Worm (Caenorhabditis elegans) whole organism, L3 larva: ENCODE results near the gene Y82E9BL.1.

Experiments
- ama-1 ChIP-seq: fragments of 150-350 bp; optimal IDR thresholded peaks from 2 replicates; lab custom pipeline; 2018
- ceh-82 ChIP-seq: fragments of 150-350 bp; optimal IDR thresholded peaks from 2 replicates; lab custom pipeline; 2014; ENCODE audit warnings: missing biosample characterization, missing genetic modification characterization
- egl-5 ChIP-seq: fragments of 150-350 bp; optimal IDR thresholded peaks from 2 replicates; lab custom pipeline; 2017; ENCODE audit warnings: missing biosample characterization, missing genetic modification reagents, missing genetic modification characterization, inconsistent platforms
- fkh-10 ChIP-seq: sonication (generic microtip); optimal IDR thresholded peaks from 2 replicates; lab custom pipeline; 2017; ENCODE audit warnings: missing biosample characterization, missing genetic modification reagents, missing genetic modification characterization
- lin-15B ChIP-seq: fragments of 150-350 bp; optimal IDR thresholded peaks from 2 replicates; lab custom pipeline; 2014; ENCODE audit warnings: missing biosample characterization, missing genetic modification characterization
- mdl-1 ChIP-seq: fragments of 150-350 bp; optimal IDR thresholded peaks from 2 replicates; lab custom pipeline; 2014; ENCODE audit warnings: missing biosample characterization, missing genetic modification characterization
- nfya-1 ChIP-seq: sonication (generic microtip); optimal IDR thresholded peaks from 2 replicates; lab custom pipeline; 2017; ENCODE audit warnings: missing genetic modification characterization, mild to moderate bottlenecking, missing compliant biosample characterization, antibody characterized with exemption, moderate library complexity; ENCODE audit not compliant: insufficient read depth
- nhr-12 ChIP-seq: fragments of 150-350 bp; optimal IDR thresholded peaks from 2 replicates; lab custom pipeline; 2014; ENCODE audit warnings: missing biosample characterization, missing genetic modification characterization
- pqm-1 ChIP-seq: fragments of 150-350 bp; optimal IDR thresholded peaks from 2 replicates; lab custom pipeline; 2017; ENCODE audit warnings: missing biosample characterization, missing genetic modification characterization, inconsistent platforms
- skn-1 ChIP-seq: fragments of 150-350 bp; optimal IDR thresholded peaks from 2 replicates; lab custom pipeline; 2014; ENCODE audit warnings: missing biosample characterization, missing genetic modification characterization
- unc-39 ChIP-seq: sonication (generic microtip); optimal IDR thresholded peaks from 4 replicates; lab custom pipeline; 2017; ENCODE audit warnings: missing biosample characterization, missing genetic modification characterization
- unc-62 ChIP-seq: fragments of 150-350 bp; sonication (generic microtip); optimal IDR thresholded peaks from 4 replicates; lab custom pipeline; 2014; ENCODE audit warnings: missing biosample characterization, missing genetic modification reagents, missing genetic modification characterization
- ztf-11 ChIP-seq: fragments of 150-350 bp; optimal IDR thresholded peaks from 2 replicates; lab custom pipeline; 2014; ENCODE audit warnings: missing biosample characterization, missing genetic modification characterization

- no peak for TF ChIP-seq unc-62 (GFP tag; lab: Kevin White, UChicago)
- TF ChIP-seq ztf-11 (tag; lab: Kevin White, UChicago): no peak
- TF ChIP-seq fkh-10: no peak
- TF ChIP-seq skn-1 (tag; lab: Kevin White, UChicago): no peak
- no peak for TF ChIP-seq ama-1 (lab: Kevin White, UChicago)
- peak; percentile 84 for TF ChIP-seq pqm-1 (tag; lab: Kevin White, UChicago)
- TF ChIP-seq mdl-1 (tag; lab: Kevin White, UChicago): no peak
- no peak for TF ChIP-seq unc-39 (tag; lab: Kevin White, UChicago)
- TF ChIP-seq egl-5 (tag; lab: Kevin White, UChicago): no peak
- TF ChIP-seq nfya-1: no peak
- TF ChIP-seq ceh-82 (tag; lab: Kevin White, UChicago): no peak
- no peak for TF ChIP-seq lin-15B (tag; lab: Kevin White, UChicago)
- TF ChIP-seq nhr-12: no peak
Measured at ce11 chrIII:1398183-1398582, 43.0 kb upstream of the Y82E9BL.1 start.
